Worm (Caenorhabditis elegans) whole organism, L1 larva: Measurements from ENCODE around the gene srlf-20.
A peak's percentile ranks its signal among the peaks of the same experiment; 100 is the strongest.

ENCODE experiments used
- C16A3.4 ChIP-seq: fragments of 150-350 bp; optimal IDR thresholded peaks from 2 replicates; lab custom pipeline; 2014; ENCODE audit warnings: missing biosample characterization, missing genetic modification characterization
- F16B12.6 ChIP-seq: fragments of 150-350 bp; optimal IDR thresholded peaks from 2 replicates; lab custom pipeline; 2014; ENCODE audit warnings: missing biosample characterization, missing genetic modification characterization
- aha-1 ChIP-seq: fragments of 150-350 bp; optimal IDR thresholded peaks from 2 replicates; lab custom pipeline; 2014; ENCODE audit warnings: missing biosample characterization, missing genetic modification characterization
- blmp-1 ChIP-seq: fragments of 150-350 bp; optimal IDR thresholded peaks from 2 replicates; lab custom pipeline; 2014; ENCODE audit warnings: missing biosample characterization, missing genetic modification characterization
- ceh-63 ChIP-seq: fragments of 200-800 bp; sonication (Bioruptor generic); optimal IDR thresholded peaks from 2 replicates; lab custom pipeline; 2018; ENCODE audit warnings: mild to moderate bottlenecking, missing genetic modification characterization, missing compliant biosample characterization
- ceh-8 ChIP-seq: fragments of 200-800 bp; sonication (Bioruptor generic); optimal IDR thresholded peaks from 2 replicates; lab custom pipeline; 2018; ENCODE audit warnings: mild to moderate bottlenecking, missing genetic modification characterization, moderate library complexity, missing compliant biosample characterization
- ces-1 ChIP-seq: fragments of 150-350 bp; optimal IDR thresholded peaks from 2 replicates; lab custom pipeline; 2014; ENCODE audit warnings: missing biosample characterization, missing genetic modification reagents, missing genetic modification characterization
- dpl-1 ChIP-seq, 3 experiments: fragments of 150-350 bp in 2 of 3; sonication (generic microtip) in 1 of 3; optimal IDR thresholded peaks; 2 replicates each; lab custom pipeline; 2014 to 2017; ENCODE audit warnings: missing biosample characterization in 3 of 3, missing genetic modification characterization in 3 of 3, missing genetic modification reagents in 3 of 3
- dsc-1 ChIP-seq: sonication (generic microtip); optimal IDR thresholded peaks from 2 replicates; lab custom pipeline; 2016; ENCODE audit warnings: mild to moderate bottlenecking, missing genetic modification characterization, missing compliant biosample characterization
- efl-1 ChIP-seq, 4 experiments: fragments of 150-350 bp; optimal IDR thresholded peaks in 3 of 4; peaks in 1 of 4; 1 replicate in 1 of 4; 2 replicates in 3 of 4; lab custom pipeline; 2014; ENCODE audit warnings: missing biosample characterization in 2 of 4, missing genetic modification characterization in 2 of 4, missing genetic modification reagents in 2 of 4
- efl-3 ChIP-seq: fragments of 200-800 bp; sonication (Bioruptor generic); optimal IDR thresholded peaks from 2 replicates; lab custom pipeline; 2018; ENCODE audit warnings: mild to moderate bottlenecking, missing genetic modification characterization, missing compliant biosample characterization
- egl-27 ChIP-seq, 2 experiments: fragments of 150-350 bp in 1 of 2; sonication (generic microtip); optimal IDR thresholded peaks; 3 replicates each; lab custom pipeline; 2017 to 2018; ENCODE audit warnings: missing biosample characterization in 2 of 2, missing genetic modification characterization in 2 of 2, missing genetic modification reagents in 2 of 2
- elt-2 ChIP-seq: sonication (generic microtip); optimal IDR thresholded peaks from 2 replicates; lab custom pipeline; 2016; ENCODE audit warnings: missing genetic modification characterization, mild to moderate bottlenecking, inconsistent platforms, missing compliant biosample characterization, missing genetic modification reagents
- ets-5 ChIP-seq: fragments of 200-800 bp; sonication (Bioruptor generic); IDR thresholded peaks from 2 replicates; pipeline ENCODE4 v1.3.6; 2022; ENCODE audit warnings: missing genetic modification characterization, missing compliant biosample characterization
- fkh-10 ChIP-seq: sonication (generic microtip); optimal IDR thresholded peaks from 2 replicates; lab custom pipeline; 2017; ENCODE audit warnings: missing biosample characterization, missing genetic modification reagents, missing genetic modification characterization
- fkh-4 ChIP-seq: sonication (generic microtip); optimal IDR thresholded peaks from 2 replicates; lab custom pipeline; 2016; ENCODE audit warnings: missing compliant biosample characterization, missing genetic modification characterization, borderline replicate concordance
- irx-1 ChIP-seq: sonication (generic microtip); optimal IDR thresholded peaks from 2 replicates; lab custom pipeline; 2016; ENCODE audit warnings: missing genetic modification characterization, missing compliant biosample characterization
- isw-1 ChIP-seq: fragments of 200-800 bp; sonication (Bioruptor generic); IDR thresholded peaks from 2 replicates; pipeline ENCODE4 v1.3.6; 2022; ENCODE audit warnings: missing genetic modification characterization, missing compliant biosample characterization
- lin-14 ChIP-seq: fragments of 200-800 bp; sonication (Bioruptor generic); optimal IDR thresholded peaks from 2 replicates; lab custom pipeline; 2018; ENCODE audit warnings: mild to moderate bottlenecking, missing genetic modification characterization, moderate library complexity, missing compliant biosample characterization
- lin-15B ChIP-seq: fragments of 150-350 bp; sonication (generic microtip); optimal IDR thresholded peaks from 3 replicates; lab custom pipeline; 2014; ENCODE audit warnings: missing biosample characterization, missing genetic modification characterization
- mdl-1 ChIP-seq, 2 experiments: fragments of 150-350 bp; optimal IDR thresholded peaks; 2 replicates each; lab custom pipeline; 2014 to 2017; ENCODE audit warnings: missing biosample characterization in 2 of 2, missing genetic modification characterization in 2 of 2, inconsistent platforms in 1 of 2
- mef-2 ChIP-seq: fragments of 150-350 bp; optimal IDR thresholded peaks from 2 replicates; lab custom pipeline; 2014; ENCODE audit warnings: missing biosample characterization, missing genetic modification characterization
- nhr-19 ChIP-seq: fragments of 200-800 bp; sonication (Bioruptor generic); conservative IDR thresholded peaks from 2 replicates; pipeline ENCODE4 v1.3.6; 2022; ENCODE audit warnings: missing genetic modification characterization, missing compliant biosample characterization
- nhr-20 ChIP-seq: sonication (generic microtip); optimal IDR thresholded peaks from 2 replicates; lab custom pipeline; 2016; ENCODE audit warnings: mild to moderate bottlenecking, missing genetic modification characterization, missing compliant biosample characterization
- nhr-77 ChIP-seq: fragments of 150-350 bp; optimal IDR thresholded peaks from 2 replicates; lab custom pipeline; 2014; ENCODE audit warnings: missing biosample characterization, missing genetic modification characterization
- pax-3 ChIP-seq: fragments of 200-800 bp; sonication (Bioruptor generic); optimal IDR thresholded peaks from 2 replicates; lab custom pipeline; 2018; ENCODE audit warnings: mild to moderate bottlenecking, missing genetic modification characterization, moderate library complexity, missing compliant biosample characterization
- pqm-1 ChIP-seq: sonication (generic microtip); optimal IDR thresholded peaks from 3 replicates; lab custom pipeline; 2017; ENCODE audit warnings: missing biosample characterization, missing genetic modification characterization
- rnt-1 ChIP-seq: sonication (generic microtip); optimal IDR thresholded peaks from 2 replicates; lab custom pipeline; 2016; ENCODE audit warnings: mild to moderate bottlenecking, missing genetic modification characterization, moderate library complexity, missing compliant biosample characterization
- snu-23 ChIP-seq: sonication (generic microtip); optimal IDR thresholded peaks from 2 replicates; lab custom pipeline; 2016; ENCODE audit warnings: missing genetic modification characterization, missing compliant biosample characterization
- sox-4 ChIP-seq: sonication (generic microtip); optimal IDR thresholded peaks from 2 replicates; lab custom pipeline; 2016; ENCODE audit warnings: missing genetic modification characterization, missing compliant biosample characterization
- sptf-1 ChIP-seq: fragments of 150-350 bp; optimal IDR thresholded peaks from 2 replicates; lab custom pipeline; 2014; ENCODE audit warnings: missing biosample characterization, missing genetic modification characterization
- swsn-7 ChIP-seq: sonication (generic microtip); optimal IDR thresholded peaks from 2 replicates; lab custom pipeline; 2016; ENCODE audit warnings: missing genetic modification characterization, missing compliant biosample characterization
- tlp-1 ChIP-seq: fragments of 150-350 bp; optimal IDR thresholded peaks from 2 replicates; lab custom pipeline; 2014; ENCODE audit warnings: missing biosample characterization, missing genetic modification characterization
- unc-130 ChIP-seq: fragments of 150-350 bp; optimal IDR thresholded peaks from 2 replicates; lab custom pipeline; 2017; ENCODE audit warnings: missing biosample characterization, missing genetic modification characterization, inconsistent platforms
- unc-62 ChIP-seq: fragments of 150-350 bp; optimal IDR thresholded peaks from 2 replicates; lab custom pipeline; 2014; ENCODE audit warnings: missing biosample characterization, missing genetic modification reagents, missing genetic modification characterization
- vab-15 ChIP-seq: sonication (generic microtip); optimal IDR thresholded peaks from 2 replicates; lab custom pipeline; 2017; ENCODE audit warnings: missing genotype, mild to moderate bottlenecking, missing genetic modification characterization, missing compliant biosample characterization
- zip-4 ChIP-seq: fragments of 200-800 bp; sonication (Bioruptor generic); optimal IDR thresholded peaks from 2 replicates; lab custom pipeline; 2018; ENCODE audit warnings: mild to moderate bottlenecking, missing genetic modification characterization, moderate library complexity, missing compliant biosample characterization
- ztf-4 ChIP-seq: fragments of 150-350 bp; optimal IDR thresholded peaks from 2 replicates; lab custom pipeline; 2014; ENCODE audit warnings: missing biosample characterization, missing genetic modification characterization

The srlf-20 gene

DNA sequence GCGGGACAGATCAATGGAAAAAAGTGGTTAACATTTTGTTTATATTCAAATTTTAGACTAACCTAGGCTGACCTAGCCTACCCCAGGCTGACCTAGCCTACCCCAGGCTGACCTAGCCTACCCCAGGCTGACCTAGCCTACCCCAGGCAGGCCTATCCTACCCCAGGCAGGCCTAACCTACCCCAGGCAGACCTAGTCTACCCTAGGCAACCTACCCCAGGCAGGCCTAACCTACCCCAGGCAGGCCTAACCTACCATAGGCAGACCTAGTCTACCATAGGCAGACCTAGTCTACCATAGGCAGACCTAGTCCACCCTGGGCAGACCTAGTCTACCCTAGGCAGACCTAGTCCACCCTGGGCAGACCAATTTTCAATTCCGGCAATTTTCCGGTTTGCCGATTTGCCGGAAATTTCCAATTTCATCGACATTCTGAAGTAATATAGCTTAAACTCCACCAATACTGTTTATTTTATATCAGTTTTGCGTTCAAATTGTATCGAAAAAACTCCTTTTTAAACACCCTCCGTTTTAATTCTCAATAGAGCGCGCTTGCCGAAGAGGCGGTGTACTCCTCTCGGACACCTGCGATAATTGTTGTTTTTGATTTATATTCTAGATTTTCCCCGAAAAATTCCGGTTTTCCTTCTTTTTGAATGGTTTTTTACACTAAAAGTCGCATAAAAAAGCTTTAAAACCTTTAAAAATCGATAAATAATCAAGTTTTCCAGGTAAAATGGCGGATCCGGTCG lies 10.6 kb downstream of the srlf-20 start, which contains the start of gene trm-2A (continued):
- TF ChIP-seq tlp-1 (tag; lab: Kevin White, UChicago) (no peak), sptf-1 (tag; lab: Kevin White, UChicago) (no peak), nhr-20 (tag; lab: Kevin White, UChicago) (peak; percentile 91), rnt-1 (tag; lab: Kevin White, UChicago) (peak; percentile 94), blmp-1 (tag; lab: Kevin White, UChicago) (peak; percentile 75), nhr-77 (tag; lab: Kevin White, UChicago) (peak; percentile 68), swsn-7 (tag; lab: Kevin White, UChicago) (peak; percentile 83), ceh-63 (GFP tag; lab: Kevin White, UChicago) (peak; percentile 9), fkh-4 (tag; lab: Kevin White, UChicago) (peak; percentile 25), unc-62 (no peak), ets-5 (no peak), dpl-1 (GFP tag; optimal IDR thresholded peaks at IDR 0.05; lab: Kevin White, UChicago) (peak; percentile 89 to 98 (median 98)), C16A3.4 (peak; percentile 86), sox-4 (tag; lab: Kevin White, UChicago) (peak; percentile 53), pqm-1 (tag; lab: Kevin White, UChicago) (no peak), snu-23 (GFP tag; lab: Kevin White, UChicago) (peak; percentile 92), ztf-4 (peak; percentile 35), efl-1 (optimal IDR thresholded peaks at IDR 0.05; lab: Kevin White, UChicago) (peak; percentile 89 to 98), efl-1 (GFP tag; optimal IDR thresholded peaks at IDR 0.05 in 1 of 2; lab: Kevin White, UChicago) (peak; percentile 98 to 100), pax-3 (tag; lab: Kevin White, UChicago) (peak; percentile 56), efl-3 (GFP tag; lab: Kevin White, UChicago) (no peak), fkh-10 (GFP tag; lab: Kevin White, UChicago) (no peak), F16B12.6 (tag; lab: Kevin White, UChicago) (peak; percentile 50), mdl-1 (tag; optimal IDR thresholded peaks at IDR 0.05; lab: Kevin White, UChicago) (peak in 1 of 2 experiments; percentile 63), ceh-8 (peak; percentile 21), lin-14 (GFP tag; lab: Kevin White, UChicago) (peak; percentile 94), zip-4 (peak; percentile 19), lin-15B (tag; lab: Kevin White, UChicago) (peak; percentile 75), ces-1 (GFP tag; lab: Kevin White, UChicago) (no peak), irx-1 (peak; percentile 70), mef-2 (tag; lab: Kevin White, UChicago) (no peak), aha-1 (no peak), isw-1 (peak; percentile 64), elt-2 (tag; lab: Kevin White, UChicago) (peak; percentile 27)

DNA sequence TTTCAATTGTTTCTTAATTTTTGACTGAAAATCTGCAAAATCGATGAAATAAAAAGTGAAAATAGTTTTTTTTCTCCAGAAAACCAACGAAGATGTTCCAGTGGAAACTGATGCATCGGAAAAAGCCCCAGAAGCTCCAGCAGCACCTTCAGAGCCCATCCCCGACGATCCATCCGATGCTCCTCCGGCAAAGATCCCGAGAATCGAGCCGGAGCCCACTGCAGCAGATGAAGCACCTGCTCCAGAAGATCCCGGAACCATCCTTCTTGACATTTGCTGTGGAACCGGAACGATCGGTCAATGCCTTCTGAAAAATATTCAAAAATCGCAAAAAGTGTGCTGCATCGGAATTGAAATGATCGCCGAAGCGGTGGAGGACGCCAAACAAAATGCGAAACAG lies 14.9 kb downstream of the srlf-20 start:
- no peak for TF ChIP-seq efl-1 (optimal IDR thresholded peaks at IDR 0.05; lab: Kevin White, UChicago)
- peak in 1 of 2 experiments; percentile 17 for TF ChIP-seq efl-1 (GFP tag; optimal IDR thresholded peaks at IDR 0.05 in 1 of 2; lab: Kevin White, UChicago)
- TF ChIP-seq efl-3 (GFP tag; lab: Kevin White, UChicago) = no peak
- TF ChIP-seq egl-27 (tag; optimal IDR thresholded peaks at IDR 0.05; lab: Kevin White, UChicago) = no peak
- no peak for TF ChIP-seq unc-62
- TF ChIP-seq sptf-1 (tag; lab: Kevin White, UChicago) = no peak
- no peak for TF ChIP-seq dpl-1 (GFP tag; optimal IDR thresholded peaks at IDR 0.05; lab: Kevin White, UChicago)
- no peak for TF ChIP-seq dsc-1 (tag; lab: Kevin White, UChicago)
- TF ChIP-seq vab-15 (tag; lab: Kevin White, UChicago) = no peak
- TF ChIP-seq ets-5 = 0 out of 2 replicates have a peak, but pooled peaks have one; percentile 39
- TF ChIP-seq nhr-19 = no peak
- TF ChIP-seq unc-130 (tag; lab: Kevin White, UChicago) = no peak
